Worm (Caenorhabditis elegans): ENCODE data around the gene ZK938.1.

Gene ZK938.1

DNA sequence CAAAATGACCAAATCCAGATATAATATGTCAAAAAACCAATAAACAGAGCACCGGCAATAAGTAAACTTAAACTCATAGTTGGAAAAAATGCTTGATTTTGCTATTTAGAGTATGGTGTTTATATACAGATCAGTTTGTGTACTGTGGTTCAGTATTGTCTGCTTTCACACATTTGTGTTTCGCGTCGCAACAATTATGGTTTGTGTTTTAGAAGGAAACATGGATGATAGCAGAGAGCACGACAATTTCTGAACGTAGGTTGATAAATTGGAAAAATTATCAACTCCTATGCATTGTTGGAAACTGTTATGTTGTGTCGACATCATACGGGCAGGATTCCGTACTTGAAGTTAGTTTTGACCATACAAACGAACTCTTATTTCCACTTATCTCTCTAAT, 31.5 kb upstream of the ZK938.1 start, which contains the start of gene cyp-13A4:
Gene cyp-13A4 (minus strand): TSS at position 77 of the 400 bp plus-strand sequence.
- TF ChIP-seq hnd-1 (tag; optimal IDR thresholded peaks at IDR 0.05) (no peak), sea-1 (GFP tag; conservative IDR thresholded peaks at IDR 0.05) (no peak), ceh-36 (tag; optimal IDR thresholded peaks at IDR 0.05) (no peak), F13C5.2 (tag; optimal IDR thresholded peaks at IDR 0.05) (no peak), pes-1 (GFP tag; IDR thresholded peaks at IDR 0.05) (no peak), ama-1 (optimal IDR thresholded peaks at IDR 0.05) (no peak), hmg-4 (GFP tag; optimal IDR thresholded peaks at IDR 0.05) (no peak), tbx-37 (GFP tag; conservative IDR thresholded peaks at IDR 0.05) (no peak)

DNA sequence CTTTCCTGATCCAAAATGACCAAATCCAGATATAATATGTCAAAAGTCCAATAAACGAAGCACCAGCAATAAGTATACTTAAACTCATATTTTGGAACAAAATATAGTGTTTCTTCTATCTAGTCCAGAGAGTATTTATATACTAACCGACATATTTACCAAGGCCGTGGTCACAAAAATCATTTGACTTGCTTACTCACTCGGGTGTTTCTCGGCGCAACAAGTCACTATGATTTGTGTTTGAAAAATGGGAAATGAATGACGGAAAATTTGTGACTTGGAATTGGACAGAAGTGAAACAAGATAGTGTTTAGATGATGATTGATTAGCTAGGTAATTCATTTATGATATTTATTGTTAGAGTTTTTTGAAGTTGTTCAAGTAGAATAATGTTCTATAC, 29.0 kb upstream of the ZK938.1 start, which contains the start of gene cyp-13A5:
Gene cyp-13A5 (minus strand): TSS at position 112 of the 400 bp plus-strand sequence.
- no peak for TF ChIP-seq ceh-13 (GFP tag; optimal IDR thresholded peaks at IDR 0.05)

DNA sequence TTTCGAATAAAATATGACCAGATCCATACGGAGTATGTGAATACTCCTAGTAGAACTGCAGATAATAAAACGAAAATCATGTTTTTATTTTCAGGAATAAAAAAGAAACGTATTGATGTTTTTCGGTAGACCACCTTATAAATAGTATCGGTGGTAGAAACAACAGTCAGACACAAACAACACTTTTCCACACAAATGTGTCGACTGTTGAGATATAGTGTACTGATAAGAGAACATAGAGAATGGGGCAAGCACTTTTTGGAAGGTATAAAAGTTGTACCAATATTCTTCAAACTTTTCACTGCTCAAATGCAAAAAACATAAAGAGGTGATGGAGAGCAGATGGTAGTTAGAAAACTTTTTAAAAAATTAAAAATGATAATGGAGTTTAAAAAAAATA, 26.6 kb upstream of the ZK938.1 start, which contains the start of gene cyp-13A6:
Gene cyp-13A6 (minus strand): TSS at position 180 of the 400 bp plus-strand sequence.
- TF ChIP-seq tbx-37 (GFP tag; conservative IDR thresholded peaks at IDR 0.05) (no peak), tra-4 (tag; optimal IDR thresholded peaks at IDR 0.05) (no peak), sea-1 (GFP tag; conservative IDR thresholded peaks at IDR 0.05) (no peak), aly-1 (tag; optimal IDR thresholded peaks at IDR 0.05) (no peak), flt-1 (GFP tag; IDR thresholded peaks at IDR 0.05) (no peak), hmg-4 (GFP tag; optimal IDR thresholded peaks at IDR 0.05) (no peak), scrt-1 (GFP tag; IDR thresholded peaks at IDR 0.05) (no peak), F13C5.2 (tag; optimal IDR thresholded peaks at IDR 0.05) (no peak), ets-7 (tag; optimal IDR thresholded peaks at IDR 0.05) (no peak), tbx-11 (GFP tag; IDR thresholded peaks at IDR 0.05) (no peak), B0310.2 (tag; optimal IDR thresholded peaks at IDR 0.05) (no peak), ama-1 (optimal IDR thresholded peaks at IDR 0.05) (no peak), hnd-1 (tag; optimal IDR thresholded peaks at IDR 0.05) (no peak), pes-1 (GFP tag; IDR thresholded peaks at IDR 0.05) (no peak), ceh-13 (GFP tag; optimal IDR thresholded peaks at IDR 0.05) (no peak), ceh-36 (tag; optimal IDR thresholded peaks at IDR 0.05) (no peak), hmbx-1 (tag; optimal IDR thresholded peaks at IDR 0.05) (no peak)

DNA sequence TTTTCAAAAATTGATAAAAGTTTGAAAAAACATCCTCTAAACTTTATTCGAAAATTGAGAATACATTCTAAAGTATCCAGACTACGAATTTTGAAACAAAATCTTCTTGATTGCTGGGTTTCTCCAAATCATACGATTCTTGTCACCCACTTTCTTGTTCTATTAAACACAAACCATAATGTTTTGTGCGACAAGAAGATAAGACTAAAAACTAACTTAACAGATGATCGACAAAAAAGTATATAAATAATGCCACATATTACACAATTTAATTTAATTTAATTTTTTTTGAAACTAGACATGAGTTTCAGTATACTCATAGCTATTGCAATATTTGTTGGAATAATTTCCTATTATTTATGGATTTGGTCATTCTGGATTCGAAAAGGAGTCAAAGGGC, 25.9 kb upstream of the ZK938.1 start, which contains the start of gene cyp-13A7:
Gene cyp-13A7 (plus strand): TSS at position 301 of the 400 bp plus-strand sequence.
- TF ChIP-seq tbx-37 (GFP tag; conservative IDR thresholded peaks at IDR 0.05) (no peak), sea-1 (GFP tag; conservative IDR thresholded peaks at IDR 0.05) (no peak), ama-1 (optimal IDR thresholded peaks at IDR 0.05) (no peak), ets-7 (tag; optimal IDR thresholded peaks at IDR 0.05) (no peak), tbx-11 (GFP tag; IDR thresholded peaks at IDR 0.05) (no peak)

DNA sequence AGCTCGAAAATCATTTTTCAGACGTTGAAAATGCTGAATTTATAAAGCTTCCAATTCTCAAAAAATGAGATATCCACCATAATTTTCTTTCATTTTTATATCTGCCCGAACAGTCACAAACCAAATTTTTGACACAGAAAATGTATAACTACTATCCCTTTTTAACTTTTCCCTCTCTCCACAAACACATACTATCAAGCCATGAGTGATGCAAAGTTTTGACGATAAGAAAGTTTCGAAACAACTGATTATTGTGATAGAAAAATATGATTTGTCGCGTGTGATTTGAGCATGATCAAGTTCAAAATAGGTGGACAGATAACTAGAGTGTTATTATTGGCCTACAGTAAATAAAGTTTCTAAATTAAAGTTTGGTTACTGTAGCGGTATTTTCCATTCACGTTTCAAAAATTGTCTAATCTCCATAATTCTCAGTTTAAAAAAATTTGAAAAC, 21.7 kb upstream of the ZK938.1 start, which contains the start of gene cyp-13A8:
Gene cyp-13A8 (minus strand): TSS at position 51 of the 454 bp plus-strand sequence.
- TF ChIP-seq hnd-1 (tag; optimal IDR thresholded peaks at IDR 0.05): no peak
- TF ChIP-seq flt-1 (GFP tag; IDR thresholded peaks at IDR 0.05): no peak
- no peak for TF ChIP-seq tbx-37 (GFP tag; conservative IDR thresholded peaks at IDR 0.05)
- TF ChIP-seq ceh-13 (GFP tag; optimal IDR thresholded peaks at IDR 0.05): no peak
- TF ChIP-seq aly-1 (tag; optimal IDR thresholded peaks at IDR 0.05): no peak
- TF ChIP-seq scrt-1 (GFP tag; IDR thresholded peaks at IDR 0.05): no peak
- no peak for TF ChIP-seq hmbx-1 (tag; optimal IDR thresholded peaks at IDR 0.05)
- TF ChIP-seq ets-7 (tag; optimal IDR thresholded peaks at IDR 0.05): no peak
- TF ChIP-seq ceh-36 (tag; optimal IDR thresholded peaks at IDR 0.05): no peak
- no peak for TF ChIP-seq ama-1 (optimal IDR thresholded peaks at IDR 0.05)
- no peak for TF ChIP-seq B0310.2 (tag; optimal IDR thresholded peaks at IDR 0.05)
- no peak for TF ChIP-seq tbx-11 (GFP tag; IDR thresholded peaks at IDR 0.05)
- TF ChIP-seq sea-1 (GFP tag; conservative IDR thresholded peaks at IDR 0.05): no peak
- TF ChIP-seq F13C5.2 (tag; optimal IDR thresholded peaks at IDR 0.05): no peak
- no peak for TF ChIP-seq tra-4 (tag; optimal IDR thresholded peaks at IDR 0.05)

DNA sequence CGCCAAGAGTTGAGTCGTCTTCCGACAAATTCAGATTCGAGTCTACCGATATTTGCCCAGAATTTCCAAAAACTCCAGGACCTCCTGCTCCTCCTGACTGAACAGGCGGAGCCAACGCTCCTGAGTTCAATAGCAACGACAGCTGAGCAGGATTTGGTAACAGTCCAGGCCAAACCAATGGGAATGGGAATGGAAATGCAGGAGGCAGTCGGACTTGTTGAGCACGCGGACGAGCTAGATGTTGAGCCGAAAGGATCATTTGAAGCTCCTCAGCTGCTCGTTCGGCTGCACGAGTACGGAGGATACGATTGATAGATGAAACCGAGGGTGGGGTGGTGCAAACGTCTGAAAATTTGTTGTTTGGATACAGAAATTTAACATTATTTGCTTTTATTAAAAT, 2.3 kb upstream of the ZK938.1 start:
- no peak for TF ChIP-seq sea-1 (GFP tag; conservative IDR thresholded peaks at IDR 0.05)
- no peak for TF ChIP-seq tbx-37 (GFP tag; conservative IDR thresholded peaks at IDR 0.05)
- no peak for TF ChIP-seq tra-4 (tag; optimal IDR thresholded peaks at IDR 0.05)
- TF ChIP-seq pes-1 (GFP tag; IDR thresholded peaks at IDR 0.05): no peak
- TF ChIP-seq flt-1 (GFP tag; IDR thresholded peaks at IDR 0.05): no peak
- TF ChIP-seq hmbx-1 (tag; optimal IDR thresholded peaks at IDR 0.05): no peak
- no peak for TF ChIP-seq ama-1 (optimal IDR thresholded peaks at IDR 0.05)
- no peak for TF ChIP-seq aly-1 (tag; optimal IDR thresholded peaks at IDR 0.05)
- no peak for TF ChIP-seq scrt-1 (GFP tag; IDR thresholded peaks at IDR 0.05)
- TF ChIP-seq ceh-36 (tag; optimal IDR thresholded peaks at IDR 0.05): no peak
- TF ChIP-seq ets-7 (tag; optimal IDR thresholded peaks at IDR 0.05): no peak
- TF ChIP-seq tbx-11 (GFP tag; IDR thresholded peaks at IDR 0.05): no peak
- no peak for TF ChIP-seq B0310.2 (tag; optimal IDR thresholded peaks at IDR 0.05)
- no peak for TF ChIP-seq F13C5.2 (tag; optimal IDR thresholded peaks at IDR 0.05)
- TF ChIP-seq ceh-13 (GFP tag; optimal IDR thresholded peaks at IDR 0.05): no peak
- TF ChIP-seq hmg-4 (GFP tag; optimal IDR thresholded peaks at IDR 0.05): no peak
- no peak for TF ChIP-seq hnd-1 (tag; optimal IDR thresholded peaks at IDR 0.05)

DNA sequence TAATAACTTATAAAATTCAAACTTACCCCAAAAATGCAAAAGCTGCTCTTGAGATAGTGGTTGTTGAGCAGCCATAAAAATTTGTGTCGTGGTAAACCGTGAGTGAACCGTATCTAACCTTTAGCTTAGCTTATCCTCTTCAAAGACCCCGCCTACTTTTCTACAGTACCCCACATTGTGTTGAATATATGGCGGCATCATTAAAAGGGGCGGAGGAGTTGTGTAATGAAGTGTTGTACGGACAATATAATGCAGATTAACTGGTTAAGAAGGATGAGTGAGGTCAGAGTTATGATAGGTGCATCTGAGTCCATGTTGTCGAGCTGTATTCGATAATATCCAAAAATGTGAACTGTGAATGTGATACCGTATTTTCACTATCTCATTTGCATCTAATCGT, 1.4 kb upstream of the ZK938.1 start, which contains the start of gene eyg-1:
Gene eyg-1 (minus strand): TSS at position 101 of the 400 bp plus-strand sequence.
- no peak for TF ChIP-seq hnd-1 (tag; optimal IDR thresholded peaks at IDR 0.05)
- TF ChIP-seq ama-1 (optimal IDR thresholded peaks at IDR 0.05): no peak
- no peak for TF ChIP-seq tbx-11 (GFP tag; IDR thresholded peaks at IDR 0.05)
- no peak for TF ChIP-seq ceh-13 (GFP tag; optimal IDR thresholded peaks at IDR 0.05)
- no peak for TF ChIP-seq hmbx-1 (tag; optimal IDR thresholded peaks at IDR 0.05)
- TF ChIP-seq F13C5.2 (tag; optimal IDR thresholded peaks at IDR 0.05): no peak
- TF ChIP-seq hmg-4 (GFP tag; optimal IDR thresholded peaks at IDR 0.05): no peak
- no peak for TF ChIP-seq tra-4 (tag; optimal IDR thresholded peaks at IDR 0.05)
- TF ChIP-seq B0310.2 (tag; optimal IDR thresholded peaks at IDR 0.05): no peak
- no peak for TF ChIP-seq sea-1 (GFP tag; conservative IDR thresholded peaks at IDR 0.05)
- no peak for TF ChIP-seq ceh-36 (tag; optimal IDR thresholded peaks at IDR 0.05)
- TF ChIP-seq ets-7 (tag; optimal IDR thresholded peaks at IDR 0.05): no peak
- no peak for TF ChIP-seq aly-1 (tag; optimal IDR thresholded peaks at IDR 0.05)
- TF ChIP-seq tbx-37 (GFP tag; conservative IDR thresholded peaks at IDR 0.05): no peak
- TF ChIP-seq pes-1 (GFP tag; IDR thresholded peaks at IDR 0.05): no peak
- TF ChIP-seq flt-1 (GFP tag; IDR thresholded peaks at IDR 0.05): no peak
- TF ChIP-seq scrt-1 (GFP tag; IDR thresholded peaks at IDR 0.05): no peak
